Fruit fly (Drosophila melanogaster) whole organism, embryonic: ENCODE results near the gene RPA1.

Experiments used
- CG7987 ChIP-seq: fragments of 200-800 bp; sonication (Bioruptor generic); optimal IDR thresholded peaks from 2 replicates; lab custom pipeline; 2018; ENCODE audit warnings: missing biosample characterization, mild to moderate bottlenecking, missing genetic modification characterization, moderate library complexity
- Poxn ChIP-seq: fragments of 200-800 bp; sonication (Bioruptor generic); IDR thresholded peaks from 2 replicates; pipeline ENCODE4 v1.3.6; 2022; ENCODE audit warnings: missing biosample characterization, missing genetic modification characterization
- dpn ChIP-seq, 2 experiments: fragments of 200-800 bp; sonication (Bioruptor generic); optimal IDR thresholded peaks; 3 replicates each; lab custom pipeline; 2016; ENCODE audit warnings: missing biosample characterization in 2 of 2, missing genetic modification characterization in 2 of 2
- zfh1 ChIP-seq: fragments of 200-800 bp; sonication (Bioruptor generic); IDR thresholded peaks from 3 replicates; pipeline ENCODE4 v1.3.6; 2022; ENCODE audit warnings: missing biosample characterization, missing genetic modification characterization

dm6 chr3R:8307283-8307682, 43.0 kb upstream of the RPA1 start:
- TF ChIP-seq zfh1 (GFP tag; lab: Robert Waterston, UW) (no peak), dpn (GFP tag; optimal IDR thresholded peaks at IDR 0.05; lab: Kevin White, UChicago) (no peak), Poxn (no peak), CG7987 (GFP tag; lab: Kevin White, UChicago) (no peak)
